Worm (Caenorhabditis elegans) whole organism, L1 larva: Measurements from ENCODE around the gene acdh-11.
A peak's percentile ranks its signal among the peaks of the same experiment; 100 is the strongest.

Source experiments
- C04F5.9 ChIP-seq: sonication (generic microtip); optimal IDR thresholded peaks from 2 replicates; lab custom pipeline; 2016; ENCODE audit warnings: missing genetic modification characterization, missing compliant biosample characterization
- F16B12.6 ChIP-seq: fragments of 150-350 bp; optimal IDR thresholded peaks from 2 replicates; lab custom pipeline; 2014; ENCODE audit warnings: missing biosample characterization, missing genetic modification characterization
- aha-1 ChIP-seq: fragments of 150-350 bp; optimal IDR thresholded peaks from 2 replicates; lab custom pipeline; 2014; ENCODE audit warnings: missing biosample characterization, missing genetic modification characterization
- blmp-1 ChIP-seq: fragments of 150-350 bp; optimal IDR thresholded peaks from 2 replicates; lab custom pipeline; 2014; ENCODE audit warnings: missing biosample characterization, missing genetic modification characterization
- ceh-63 ChIP-seq: fragments of 200-800 bp; sonication (Bioruptor generic); optimal IDR thresholded peaks from 2 replicates; lab custom pipeline; 2018; ENCODE audit warnings: mild to moderate bottlenecking, missing genetic modification characterization, missing compliant biosample characterization
- ceh-8 ChIP-seq: fragments of 200-800 bp; sonication (Bioruptor generic); optimal IDR thresholded peaks from 2 replicates; lab custom pipeline; 2018; ENCODE audit warnings: mild to moderate bottlenecking, missing genetic modification characterization, moderate library complexity, missing compliant biosample characterization
- ceh-88 ChIP-seq: fragments of 200-800 bp; sonication (Bioruptor generic); IDR thresholded peaks from 2 replicates; pipeline ENCODE4 v1.3.6; 2022; ENCODE audit warnings: missing genetic modification characterization, missing compliant biosample characterization
- dsc-1 ChIP-seq: sonication (generic microtip); optimal IDR thresholded peaks from 2 replicates; lab custom pipeline; 2016; ENCODE audit warnings: mild to moderate bottlenecking, missing genetic modification characterization, missing compliant biosample characterization
- efl-1 ChIP-seq, 4 experiments: fragments of 150-350 bp; optimal IDR thresholded peaks in 3 of 4; peaks in 1 of 4; 1 replicate in 1 of 4; 2 replicates in 3 of 4; lab custom pipeline; 2014; ENCODE audit warnings: missing biosample characterization in 2 of 4, missing genetic modification characterization in 2 of 4, missing genetic modification reagents in 2 of 4
- egl-27 ChIP-seq, 2 experiments: fragments of 150-350 bp in 1 of 2; sonication (generic microtip); optimal IDR thresholded peaks; 3 replicates each; lab custom pipeline; 2017 to 2018; ENCODE audit warnings: missing biosample characterization in 2 of 2, missing genetic modification characterization in 2 of 2, missing genetic modification reagents in 2 of 2
- elt-2 ChIP-seq: sonication (generic microtip); optimal IDR thresholded peaks from 2 replicates; lab custom pipeline; 2016; ENCODE audit warnings: missing genetic modification characterization, mild to moderate bottlenecking, inconsistent platforms, missing compliant biosample characterization, missing genetic modification reagents
- elt-3 ChIP-seq, 6 experiments: fragments of 150-350 bp in 1 of 6; sonication (generic microtip); optimal IDR thresholded peaks; 2 replicates each; lab custom pipeline; 2017 to 2018; ENCODE audit warnings: missing biosample characterization in 6 of 6, missing genetic modification characterization in 6 of 6, inconsistent platforms in 1 of 6
- ets-5 ChIP-seq: fragments of 200-800 bp; sonication (Bioruptor generic); IDR thresholded peaks from 2 replicates; pipeline ENCODE4 v1.3.6; 2022; ENCODE audit warnings: missing genetic modification characterization, missing compliant biosample characterization
- fkh-10 ChIP-seq: sonication (generic microtip); optimal IDR thresholded peaks from 2 replicates; lab custom pipeline; 2017; ENCODE audit warnings: missing biosample characterization, missing genetic modification reagents, missing genetic modification characterization
- fkh-4 ChIP-seq: sonication (generic microtip); optimal IDR thresholded peaks from 2 replicates; lab custom pipeline; 2016; ENCODE audit warnings: missing compliant biosample characterization, missing genetic modification characterization, borderline replicate concordance
- hlh-4 ChIP-seq: sonication (generic microtip); optimal IDR thresholded peaks from 2 replicates; lab custom pipeline; 2016; ENCODE audit warnings: mild to moderate bottlenecking, missing genetic modification characterization, missing compliant biosample characterization
- irx-1 ChIP-seq: sonication (generic microtip); optimal IDR thresholded peaks from 2 replicates; lab custom pipeline; 2016; ENCODE audit warnings: missing genetic modification characterization, missing compliant biosample characterization
- isw-1 ChIP-seq: fragments of 200-800 bp; sonication (Bioruptor generic); IDR thresholded peaks from 2 replicates; pipeline ENCODE4 v1.3.6; 2022; ENCODE audit warnings: missing genetic modification characterization, missing compliant biosample characterization
- lin-14 ChIP-seq: fragments of 200-800 bp; sonication (Bioruptor generic); optimal IDR thresholded peaks from 2 replicates; lab custom pipeline; 2018; ENCODE audit warnings: mild to moderate bottlenecking, missing genetic modification characterization, moderate library complexity, missing compliant biosample characterization
- lin-15B ChIP-seq: fragments of 150-350 bp; sonication (generic microtip); optimal IDR thresholded peaks from 3 replicates; lab custom pipeline; 2014; ENCODE audit warnings: missing biosample characterization, missing genetic modification characterization
- lin-35 ChIP-seq, 2 experiments: fragments of 150-350 bp; optimal IDR thresholded peaks; 2 replicates each; lab custom pipeline; 2014; ENCODE audit warnings: missing biosample characterization in 2 of 2, missing genetic modification characterization in 2 of 2, missing genetic modification reagents in 2 of 2
- lin-39 ChIP-seq: fragments of 150-350 bp; optimal IDR thresholded peaks from 2 replicates; lab custom pipeline; 2014; ENCODE audit warnings: missing biosample characterization, missing genetic modification reagents, missing genetic modification characterization
- lir-3 ChIP-seq: sonication (generic microtip); optimal IDR thresholded peaks from 2 replicates; lab custom pipeline; 2016; ENCODE audit warnings: mild to moderate bottlenecking, missing genetic modification characterization, moderate library complexity, missing compliant biosample characterization; ENCODE audit not compliant: poor library complexity
- lsy-2 ChIP-seq, 2 experiments: fragments of 150-350 bp; optimal IDR thresholded peaks; 2 replicates each; lab custom pipeline; 2014; ENCODE audit warnings: missing biosample characterization in 2 of 2, missing genetic modification characterization in 2 of 2
- mdl-1 ChIP-seq, 2 experiments: fragments of 150-350 bp; optimal IDR thresholded peaks; 2 replicates each; lab custom pipeline; 2014 to 2017; ENCODE audit warnings: missing biosample characterization in 2 of 2, missing genetic modification characterization in 2 of 2, inconsistent platforms in 1 of 2
- nhr-11 ChIP-seq: fragments of 150-350 bp; optimal IDR thresholded peaks from 2 replicates; lab custom pipeline; 2014; ENCODE audit warnings: missing biosample characterization, missing genetic modification characterization
- nhr-20 ChIP-seq: sonication (generic microtip); optimal IDR thresholded peaks from 2 replicates; lab custom pipeline; 2016; ENCODE audit warnings: mild to moderate bottlenecking, missing genetic modification characterization, missing compliant biosample characterization
- nhr-237 ChIP-seq: fragments of 150-350 bp; optimal IDR thresholded peaks from 2 replicates; lab custom pipeline; 2014; ENCODE audit warnings: missing biosample characterization, missing genetic modification characterization
- nhr-28 ChIP-seq: fragments of 150-350 bp; optimal IDR thresholded peaks from 2 replicates; lab custom pipeline; 2014; ENCODE audit warnings: missing biosample characterization, missing genetic modification characterization
- nhr-47 ChIP-seq: sonication (generic microtip); optimal IDR thresholded peaks from 2 replicates; lab custom pipeline; 2016; ENCODE audit warnings: mild to moderate bottlenecking, missing genetic modification characterization, moderate library complexity, missing compliant biosample characterization
- nhr-71 ChIP-seq: sonication (generic microtip); optimal IDR thresholded peaks from 2 replicates; lab custom pipeline; 2016; ENCODE audit warnings: mild to moderate bottlenecking, missing genetic modification characterization, moderate library complexity, missing compliant biosample characterization
- nhr-85 ChIP-seq: sonication (generic microtip); peaks from one replicate; lab custom pipeline; 2016; ENCODE audit warnings: missing genetic modification characterization, inconsistent platforms, missing compliant biosample characterization
- nhr-90 ChIP-seq: sonication (generic microtip); optimal IDR thresholded peaks from 2 replicates; lab custom pipeline; 2016; ENCODE audit warnings: mild to moderate bottlenecking, missing genetic modification characterization, missing compliant biosample characterization; ENCODE audit not compliant: poor library complexity
- pag-3 ChIP-seq: sonication (generic microtip); optimal IDR thresholded peaks from 2 replicates; lab custom pipeline; 2017; ENCODE audit warnings: missing genetic modification characterization, mild to moderate bottlenecking, missing compliant biosample characterization, antibody characterized with exemption, borderline replicate concordance; ENCODE audit not compliant: insufficient read depth
- pax-3 ChIP-seq: fragments of 200-800 bp; sonication (Bioruptor generic); optimal IDR thresholded peaks from 2 replicates; lab custom pipeline; 2018; ENCODE audit warnings: mild to moderate bottlenecking, missing genetic modification characterization, moderate library complexity, missing compliant biosample characterization
- pqm-1 ChIP-seq: sonication (generic microtip); optimal IDR thresholded peaks from 3 replicates; lab custom pipeline; 2017; ENCODE audit warnings: missing biosample characterization, missing genetic modification characterization
- rnt-1 ChIP-seq: sonication (generic microtip); optimal IDR thresholded peaks from 2 replicates; lab custom pipeline; 2016; ENCODE audit warnings: mild to moderate bottlenecking, missing genetic modification characterization, moderate library complexity, missing compliant biosample characterization
- skn-1 ChIP-seq: fragments of 150-350 bp; optimal IDR thresholded peaks from 2 replicates; lab custom pipeline; 2014; ENCODE audit warnings: missing biosample characterization, missing genetic modification characterization
- snu-23 ChIP-seq: sonication (generic microtip); optimal IDR thresholded peaks from 2 replicates; lab custom pipeline; 2016; ENCODE audit warnings: missing genetic modification characterization, missing compliant biosample characterization
- tlp-1 ChIP-seq: fragments of 150-350 bp; optimal IDR thresholded peaks from 2 replicates; lab custom pipeline; 2014; ENCODE audit warnings: missing biosample characterization, missing genetic modification characterization
- unc-62 ChIP-seq: fragments of 150-350 bp; optimal IDR thresholded peaks from 2 replicates; lab custom pipeline; 2014; ENCODE audit warnings: missing biosample characterization, missing genetic modification reagents, missing genetic modification characterization
- unc-86 ChIP-seq: sonication (generic microtip); optimal IDR thresholded peaks from 2 replicates; lab custom pipeline; 2016; ENCODE audit warnings: missing genetic modification characterization, missing compliant biosample characterization
- unc-98 ChIP-seq: fragments of 200-800 bp; sonication (Bioruptor generic); IDR thresholded peaks from 2 replicates; pipeline ENCODE4 v1.3.6; 2022; ENCODE audit warnings: missing genetic modification characterization, missing compliant biosample characterization

The acdh-11 gene

ce11 chrIII:10565926-10566325, at the start of gene acdh-11:
acdh-11 (plus strand) TSS chrIII:10566258.
- TF ChIP-seq elt-3 (tag; optimal IDR thresholded peaks at IDR 0.05; lab: Kevin White, UChicago) (peak in 4 of 6 experiments; percentile 52 to 79 (median 77)), aha-1 (no peak), pqm-1 (no peak), lsy-2 (tag; optimal IDR thresholded peaks at IDR 0.05; lab: Kevin White, UChicago) (peak in 1 of 2 experiments; percentile 7), nhr-20 (peak; percentile 36), lin-35 (GFP tag; optimal IDR thresholded peaks at IDR 0.05; lab: Kevin White, UChicago) (peak in 1 of 2 experiments; percentile 19), elt-2 (tag; lab: Kevin White, UChicago) (peak; percentile 22), snu-23 (peak; percentile 29), tlp-1 (no peak), mdl-1 (tag; optimal IDR thresholded peaks at IDR 0.05; lab: Kevin White, UChicago) (peak in 1 of 2 experiments; percentile 4), blmp-1 (tag; lab: Kevin White, UChicago) (peak; percentile 2), unc-86 (tag; lab: Kevin White, UChicago) (no peak)

ce11 chrIII:10518884-10519283, 47.2 kb upstream of the acdh-11 start:
- peak; percentile 38 for TF ChIP-seq nhr-85 (tag; lab: Kevin White, UChicago)
- peak; percentile 80 for TF ChIP-seq dsc-1
- TF ChIP-seq fkh-4, result peak; percentile 62
- no peak for TF ChIP-seq C04F5.9 (tag; lab: Kevin White, UChicago)
- TF ChIP-seq lir-3 (tag; lab: Kevin White, UChicago), result no peak
- TF ChIP-seq nhr-90 (tag; lab: Kevin White, UChicago), result no peak
- no peak for TF ChIP-seq pag-3 (tag; lab: Kevin White, UChicago)
- TF ChIP-seq unc-86 (tag; lab: Kevin White, UChicago), result no peak
- TF ChIP-seq unc-62 (GFP tag; lab: Kevin White, UChicago), result no peak
- TF ChIP-seq irx-1 (tag; lab: Kevin White, UChicago), result no peak
- TF ChIP-seq lin-15B (tag; lab: Kevin White, UChicago), result no peak
- no peak for TF ChIP-seq nhr-47 (tag; lab: Kevin White, UChicago)
- TF ChIP-seq snu-23, result no peak

- TF ChIP-seq ceh-8 (GFP tag; lab: Kevin White, UChicago) (no peak), unc-98 (GFP tag; lab: Robert Waterston, UW) (no peak), ceh-88 (no peak), pax-3 (no peak), lsy-2 (tag; optimal IDR thresholded peaks at IDR 0.05; lab: Kevin White, UChicago) (no peak), lin-35 (GFP tag; optimal IDR thresholded peaks at IDR 0.05; lab: Kevin White, UChicago) (no peak), efl-1 (optimal IDR thresholded peaks at IDR 0.05; lab: Kevin White, UChicago) (no peak), efl-1 (GFP tag; optimal IDR thresholded peaks at IDR 0.05 in 1 of 2; lab: Kevin White, UChicago) (peak in 1 of 2 experiments; percentile 73), nhr-90 (tag; lab: Kevin White, UChicago) (no peak)
These were observed 46.4 kb upstream of the acdh-11 start for ce11 chrIII:10519615-10520014.

- TF ChIP-seq nhr-28 (tag; lab: Kevin White, UChicago) (no peak), skn-1 (tag; lab: Kevin White, UChicago) (no peak), snu-23 (peak; percentile 18), nhr-11 (tag; lab: Kevin White, UChicago) (no peak), nhr-20 (peak; percentile 1), isw-1 (GFP tag; lab: Robert Waterston, UW) (no peak), unc-86 (tag; lab: Kevin White, UChicago) (no peak), nhr-237 (tag; lab: Kevin White, UChicago) (no peak), ceh-8 (GFP tag; lab: Kevin White, UChicago) (no peak), ceh-63 (no peak), egl-27 (tag; optimal IDR thresholded peaks at IDR 0.05; lab: Kevin White, UChicago) (no peak), lin-14 (peak; percentile 73), mdl-1 (tag; optimal IDR thresholded peaks at IDR 0.05; lab: Kevin White, UChicago) (no peak), rnt-1 (tag; lab: Kevin White, UChicago) (peak; percentile 34), lin-35 (GFP tag; optimal IDR thresholded peaks at IDR 0.05; lab: Kevin White, UChicago) (no peak), F16B12.6 (tag; lab: Kevin White, UChicago) (no peak), hlh-4 (tag; lab: Kevin White, UChicago) (no peak), lin-39 (tag; lab: Kevin White, UChicago) (no peak), pqm-1 (no peak), fkh-10 (GFP tag; lab: Kevin White, UChicago) (no peak), ets-5 (no peak), nhr-71 (tag; lab: Kevin White, UChicago) (peak; percentile 28)
These were observed 45.5 kb upstream of the acdh-11 start, which contains the start of gene unc-49 for ce11 chrIII:10520523-10520922. unc-49 (plus strand) TSS chrIII:10520762.
